Worm (Caenorhabditis elegans) whole organism, young adult: ENCODE measurements around the gene C41H7.9.
A peak's percentile ranks its signal among the peaks of the same experiment; 100 is the strongest.
"Not testable (repeated sequence)": the region's sequence is repeated elsewhere in the genome, so short reads cannot be mapped to it uniquely, and the experiment has no call there.

Source experiments
- B0019.2 ChIP-seq: fragments of 200-800 bp; sonication (Bioruptor generic); conservative IDR thresholded peaks from 2 replicates; pipeline ENCODE4 v1.3.6; 2022; ENCODE audit warnings: missing genetic modification reagents, missing genetic modification characterization, missing compliant biosample characterization
- B0261.1 ChIP-seq: sonication (generic microtip); optimal IDR thresholded peaks from 2 replicates; lab custom pipeline; 2016; ENCODE audit warnings: mild to moderate bottlenecking, missing genetic modification characterization, moderate library complexity, missing compliant biosample characterization
- F22D6.2 ChIP-seq: sonication (generic microtip); optimal IDR thresholded peaks from 2 replicates; lab custom pipeline; 2016; ENCODE audit warnings: mild to moderate bottlenecking, missing genetic modification characterization, missing compliant biosample characterization
- F33H1.4 ChIP-seq: fragments of 200-800 bp; sonication (Bioruptor generic); IDR thresholded peaks from 2 replicates; pipeline ENCODE4 v1.3.6; 2022; ENCODE audit warnings: missing genetic modification reagents, missing genetic modification characterization, missing compliant biosample characterization
- F39B2.1 ChIP-seq: fragments of 200-800 bp; sonication (Bioruptor generic); IDR thresholded peaks from 2 replicates; pipeline ENCODE4 v1.3.6; 2022; ENCODE audit warnings: missing genetic modification reagents, missing genetic modification characterization, missing compliant biosample characterization
- F55B11.4 ChIP-seq: sonication (generic microtip); optimal IDR thresholded peaks from 2 replicates; lab custom pipeline; 2016; ENCODE audit warnings: missing compliant biosample characterization, missing genetic modification characterization, borderline replicate concordance; ENCODE audit not compliant: insufficient read depth
- atf-7 ChIP-seq: sonication (generic microtip); optimal IDR thresholded peaks from 2 replicates; lab custom pipeline; 2017; ENCODE audit warnings: mild to moderate bottlenecking, missing genetic modification characterization, missing compliant biosample characterization
- ceh-27 ChIP-seq: fragments of 200-800 bp; sonication (Bioruptor generic); optimal IDR thresholded peaks from 2 replicates; lab custom pipeline; 2018; ENCODE audit warnings: mild to moderate bottlenecking, missing genetic modification characterization, moderate library complexity, missing compliant biosample characterization
- ceh-79 ChIP-seq: sonication (generic microtip); optimal IDR thresholded peaks from 2 replicates; lab custom pipeline; 2017; ENCODE audit warnings: mild to moderate bottlenecking, missing genetic modification characterization, missing compliant biosample characterization
- chd-7 ChIP-seq: sonication (generic microtip); optimal IDR thresholded peaks from 2 replicates; lab custom pipeline; 2016; ENCODE audit warnings: mild to moderate bottlenecking, missing genetic modification characterization, moderate library complexity, missing compliant biosample characterization
- dox-1 ChIP-seq: fragments of 200-800 bp; sonication (Bioruptor generic); IDR thresholded peaks from 2 replicates; pipeline ENCODE4 v1.3.6; 2022; ENCODE audit warnings: missing genetic modification reagents, missing genetic modification characterization, missing compliant biosample characterization
- egrh-3 ChIP-seq: fragments of 200-800 bp; sonication (Bioruptor generic); IDR thresholded peaks from 2 replicates; pipeline ENCODE4 v1.3.6; 2022; ENCODE audit warnings: missing genetic modification reagents, missing genetic modification characterization, missing compliant biosample characterization
- hmg-1.2 ChIP-seq: fragments of 200-800 bp; sonication (Bioruptor generic); IDR thresholded peaks from 2 replicates; pipeline ENCODE4 v1.3.6; 2022; ENCODE audit warnings: missing genetic modification reagents, missing genetic modification characterization, missing compliant biosample characterization
- hrde-1 ChIP-seq: sonication (generic microtip); optimal IDR thresholded peaks from 2 replicates; lab custom pipeline; 2016; ENCODE audit warnings: missing genetic modification characterization, mild to moderate bottlenecking, missing compliant biosample characterization, moderate library complexity, missing genotype, missing genetic modification reagents, borderline replicate concordance
- hsf-1 ChIP-seq: fragments of 200-800 bp; sonication (Bioruptor generic); IDR thresholded peaks from 2 replicates; pipeline ENCODE4 v1.3.6; 2022; ENCODE audit warnings: missing genetic modification reagents, missing genetic modification characterization, missing compliant biosample characterization
- lag-1 ChIP-seq: fragments of 200-800 bp; sonication (Bioruptor generic); IDR thresholded peaks from 2 replicates; pipeline ENCODE4 v1.3.6; 2022; ENCODE audit warnings: missing genetic modification reagents, missing genetic modification characterization, missing compliant biosample characterization
- lin-26 ChIP-seq: fragments of 200-800 bp; sonication (Bioruptor generic); IDR thresholded peaks from 2 replicates; pipeline ENCODE4 v1.3.6; 2022; ENCODE audit warnings: missing genetic modification reagents, missing genetic modification characterization, missing compliant biosample characterization
- madf-6 ChIP-seq: fragments of 200-800 bp; sonication (Bioruptor generic); IDR thresholded peaks from 2 replicates; pipeline ENCODE4 v1.3.6; 2022; ENCODE audit warnings: missing genetic modification reagents, missing genetic modification characterization, missing compliant biosample characterization
- mcd-1 ChIP-seq: fragments of 200-800 bp; sonication (Bioruptor generic); IDR thresholded peaks from 2 replicates; pipeline ENCODE4 v1.3.6; 2022; ENCODE audit warnings: missing genetic modification reagents, missing genetic modification characterization, missing compliant biosample characterization
- mel-28 ChIP-seq: sonication (generic microtip); optimal IDR thresholded peaks from 2 replicates; lab custom pipeline; 2016; ENCODE audit warnings: borderline replicate concordance, mild to moderate bottlenecking, missing genetic modification characterization, missing compliant biosample characterization
- mes-4 ChIP-seq: sonication (generic microtip); optimal IDR thresholded peaks from 2 replicates; lab custom pipeline; 2016; ENCODE audit warnings: missing genotype, missing genetic modification characterization, missing compliant biosample characterization
- nhr-90 ChIP-seq: sonication (generic microtip); optimal IDR thresholded peaks from 2 replicates; lab custom pipeline; 2016; ENCODE audit warnings: missing genotype, mild to moderate bottlenecking, missing genetic modification characterization, missing compliant biosample characterization
- pha-4 ChIP-seq: fragments of 150-350 bp; sonication (generic microtip); optimal IDR thresholded peaks from 2 replicates; lab custom pipeline; 2014; ENCODE audit warnings: missing biosample characterization, missing genetic modification reagents, missing genetic modification characterization
- rcor-1 ChIP-seq: fragments of 200-800 bp; sonication (Bioruptor generic); IDR thresholded peaks from 2 replicates; pipeline ENCODE4 v1.3.6; 2022; ENCODE audit warnings: missing genetic modification reagents, missing genetic modification characterization, missing compliant biosample characterization
- rpc-1 ChIP-seq, 2 experiments: fragments of 150-350 bp in 1 of 2; sonication (generic microtip) in 1 of 2; optimal IDR thresholded peaks; 2 replicates each; lab custom pipeline; 2014 to 2018; ENCODE audit warnings: missing biosample characterization in 1 of 2, missing genetic modification characterization in 1 of 2, missing genetic modification reagents in 1 of 2, missing genotype in 1 of 2
- snpc-4 ChIP-seq, 5 experiments: fragments of 150-350 bp in 1 of 5; sonication (generic microtip) in 4 of 5; optimal IDR thresholded peaks; 2 replicates each; lab custom pipeline; 2014 to 2018; ENCODE audit warnings: missing genetic modification characterization in 5 of 5, missing biosample characterization in 3 of 5, antibody characterized with exemption in 2 of 5, mild to moderate bottlenecking in 2 of 5, missing compliant biosample characterization in 2 of 5, missing genotype in 2 of 5, moderate library complexity in 2 of 5, missing genetic modification reagents in 1 of 5
- tbp1 ChIP-seq: fragments of 200-800 bp; sonication (Bioruptor generic); optimal IDR thresholded peaks from 2 replicates; lab custom pipeline; 2018; ENCODE audit warnings: mild to moderate bottlenecking, missing genetic modification characterization, missing compliant biosample characterization
- unc-62 ChIP-seq: fragments of 150-350 bp; optimal IDR thresholded peaks from 2 replicates; lab custom pipeline; 2014; ENCODE audit warnings: missing biosample characterization, missing genetic modification reagents, missing genetic modification characterization
- zfh-2 ChIP-seq: fragments of 200-800 bp; sonication (Bioruptor generic); conservative IDR thresholded peaks from 2 replicates; pipeline ENCODE4 v1.3.6; 2022; ENCODE audit warnings: missing genetic modification reagents, missing genetic modification characterization, missing compliant biosample characterization
- ztf-22 ChIP-seq: fragments of 200-800 bp; sonication (Bioruptor generic); optimal IDR thresholded peaks from 2 replicates; lab custom pipeline; 2018; ENCODE audit warnings: mild to moderate bottlenecking, missing genetic modification characterization, moderate library complexity, missing compliant biosample characterization
- ztf-3 ChIP-seq: fragments of 200-800 bp; sonication (Bioruptor generic); optimal IDR thresholded peaks from 2 replicates; lab custom pipeline; 2018; ENCODE audit warnings: mild to moderate bottlenecking, missing genetic modification characterization, missing compliant biosample characterization

C41H7.9 gene

ce11 chrII:3034914-3035313, 22.9 kb upstream of the C41H7.9 start:
- TF ChIP-seq zfh-2 (GFP tag; lab: Robert Waterston, UW) (peak; percentile 68), F33H1.4 (GFP tag; lab: Robert Waterston, UW) (no peak), F39B2.1 (GFP tag; lab: Robert Waterston, UW) (no peak)
- TF ChIP-seq, all 124 proteins: peak for 1

- TF ChIP-seq pha-4 (tag; lab: Kevin White, UChicago); B0019.2 (GFP tag; lab: Robert Waterston, UW); mes-4 (tag; lab: Kevin White, UChicago): not testable (repeated sequence)
- TF ChIP-seq, all 124 proteins: peak for 0; not testable (repeated sequence) for 124
Observed at ce11 chrII:3032480-3032879, 20.4 kb upstream of the C41H7.9 start, which contains the start of gene B0454.6. Gene B0454.6 (plus strand): TSS chrII:3032780.

DNA sequence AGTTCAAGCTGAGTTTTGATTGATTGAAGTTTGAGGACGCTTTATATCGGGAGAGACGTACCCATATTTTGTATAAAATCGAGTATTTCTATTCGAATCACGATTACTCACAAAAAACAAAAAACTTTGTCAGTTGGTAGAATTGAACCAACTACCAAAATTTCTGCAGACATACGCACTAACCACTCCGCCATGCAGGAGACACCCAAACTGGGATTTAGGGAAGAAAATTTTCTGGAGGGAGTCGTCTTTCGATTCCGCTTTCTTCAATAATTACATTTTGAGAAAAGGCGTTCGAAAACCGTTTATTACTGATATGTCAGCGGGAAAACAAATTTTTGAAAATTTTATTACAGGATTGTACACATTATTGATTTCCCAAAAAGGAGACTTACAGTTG, 19.3 kb upstream of the C41H7.9 start:
- TF ChIP-seq dox-1 (GFP tag; lab: Robert Waterston, UW), result 0 out of 2 replicates have a peak, but pooled peaks have one; percentile 31
- TF ChIP-seq rcor-1 (GFP tag; lab: Robert Waterston, UW), result peak; percentile 37; the same call in 1 of the 2 replicates
- TF ChIP-seq tbp1 (GFP tag; lab: Kevin White, UChicago), result peak; percentile 84
- peak; percentile 31; the same call in 1 of the 2 replicates for TF ChIP-seq hmg-1.2 (GFP tag; lab: Robert Waterston, UW)
- TF ChIP-seq madf-6 (GFP tag; lab: Robert Waterston, UW), result peak; percentile 61; the same call in 1 of the 2 replicates
- TF ChIP-seq B0261.1, result peak; percentile 66
- peak; percentile 26 for TF ChIP-seq rpc-1 (optimal IDR thresholded peaks at IDR 0.05; lab: Kevin White, UChicago)
- peak; percentile 52 for TF ChIP-seq rpc-1 (tag; optimal IDR thresholded peaks at IDR 0.05; lab: Kevin White, UChicago)
- TF ChIP-seq snpc-4 (GFP tag; optimal IDR thresholded peaks at IDR 0.05; lab: Kevin White, UChicago), result not testable (repeated sequence)
- TF ChIP-seq snpc-4 (tag; optimal IDR thresholded peaks at IDR 0.05; lab: Kevin White, UChicago), result peak in 2 of 4 experiments; percentile 39 to 66

ce11 chrII:3030416-3030815, 18.4 kb upstream of the C41H7.9 start:
- no peak for TF ChIP-seq mcd-1 (GFP tag; lab: Robert Waterston, UW)
- no peak for TF ChIP-seq ceh-27 (GFP tag; lab: Kevin White, UChicago)
- TF ChIP-seq pha-4 (tag; lab: Kevin White, UChicago), result no peak
- no peak for TF ChIP-seq mel-28 (tag; lab: Kevin White, UChicago)
- no peak for TF ChIP-seq chd-7 (tag; lab: Kevin White, UChicago)
- TF ChIP-seq hrde-1 (tag; lab: Kevin White, UChicago), result no peak
- no peak for TF ChIP-seq ztf-22 (GFP tag; lab: Kevin White, UChicago)
- TF ChIP-seq madf-6 (GFP tag; lab: Robert Waterston, UW), result no peak
- TF ChIP-seq ceh-79 (tag; lab: Kevin White, UChicago), result no peak

DNA sequence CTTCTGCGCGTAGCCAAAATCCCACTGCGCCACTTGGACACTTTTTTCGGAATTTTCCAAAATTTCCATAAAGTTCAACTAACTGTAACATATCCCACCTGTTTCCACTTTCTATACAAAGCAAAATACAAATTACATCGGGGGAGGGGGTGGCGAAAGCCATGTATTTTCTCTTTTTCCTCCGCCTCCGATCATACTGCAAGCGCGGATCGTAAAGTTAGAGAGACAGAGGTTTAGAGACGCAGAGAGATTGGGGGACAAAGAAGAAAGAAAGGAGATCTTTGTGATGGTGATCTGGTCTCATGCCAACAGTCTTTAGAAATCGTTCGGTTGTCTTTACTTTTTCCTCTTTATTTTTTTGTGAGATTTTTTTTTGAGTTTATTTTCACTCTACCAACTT, 16.2 kb upstream of the C41H7.9 start:
- TF ChIP-seq hmg-1.2 (GFP tag; lab: Robert Waterston, UW) (no peak), unc-62 (GFP tag; lab: Kevin White, UChicago) (no peak), lag-1 (GFP tag; lab: Robert Waterston, UW) (no peak), nhr-90 (tag; lab: Kevin White, UChicago) (no peak), F55B11.4 (tag; lab: Kevin White, UChicago) (no peak), hsf-1 (GFP tag; lab: Robert Waterston, UW) (no peak), atf-7 (tag; lab: Kevin White, UChicago) (no peak), lin-26 (GFP tag; lab: Robert Waterston, UW) (no peak), ztf-3 (no peak), F22D6.2 (tag; lab: Kevin White, UChicago) (no peak), egrh-3 (GFP tag; lab: Robert Waterston, UW) (no peak)
